Worm (Caenorhabditis elegans): ENCODE measurements around the gene Y105C5B.20.

- TF ChIP-seq aly-2 (tag; optimal IDR thresholded peaks at IDR 0.05) (no peak), lin-14 (GFP tag; optimal IDR thresholded peaks at IDR 0.05) (no peak), nhr-11 (tag; optimal IDR thresholded peaks at IDR 0.05) (no peak), nhr-77 (tag; optimal IDR thresholded peaks at IDR 0.05) (no peak)
Measured at ce11 chrIV:16041038-16041437, 46.6 kb upstream of the Y105C5B.20 start.

Measured in whole organism, L1 larva.